Fruit fly (Drosophila melanogaster) whole organism, embryonic: ENCODE measurements around the gene Catsup.

ENCODE experiments used
- Asciz ChIP-seq: fragments of 200-800 bp; sonication (Bioruptor generic); optimal IDR thresholded peaks from 2 replicates; lab custom pipeline; 2017; ENCODE audit warnings: missing biosample characterization, mild to moderate bottlenecking, missing genetic modification characterization, missing genetic modification reagents
- CG10147 ChIP-seq: fragments of 200-800 bp; sonication (Bioruptor generic); optimal IDR thresholded peaks from 2 replicates; lab custom pipeline; 2019; ENCODE audit warnings: missing biosample characterization, mild to moderate bottlenecking, missing genetic modification characterization, moderate library complexity
- CG11085 ChIP-seq: fragments of 200-800 bp; sonication (Bioruptor generic); IDR thresholded peaks from 2 replicates; pipeline ENCODE4 v1.3.6; 2022; ENCODE audit warnings: missing biosample characterization, missing genetic modification characterization
- CG12769 ChIP-seq: fragments of 200-800 bp; sonication (Bioruptor generic); optimal IDR thresholded peaks from 2 replicates; lab custom pipeline; 2019; ENCODE audit warnings: missing biosample characterization, mild to moderate bottlenecking, missing genetic modification characterization, moderate library complexity
- CG15011 ChIP-seq: fragments of 200-800 bp; sonication (Bioruptor generic); optimal IDR thresholded peaks from 3 replicates; lab custom pipeline; 2018; ENCODE audit warnings: missing biosample characterization, mild to moderate bottlenecking, missing genetic modification characterization
- CG1647 ChIP-seq: fragments of 200-800 bp; sonication (Bioruptor generic); optimal IDR thresholded peaks from 3 replicates; lab custom pipeline; 2016; ENCODE audit warnings: missing biosample characterization, missing genetic modification characterization
- CG17802 ChIP-seq: fragments of 200-800 bp; sonication (Bioruptor generic); optimal IDR thresholded peaks from 2 replicates; lab custom pipeline; 2018; ENCODE audit warnings: missing biosample characterization, mild to moderate bottlenecking, missing genetic modification characterization, moderate library complexity
- CG18262 ChIP-seq: fragments of 200-800 bp; optimal IDR thresholded peaks from 3 replicates; lab custom pipeline; 2019; ENCODE audit warnings: missing biosample characterization, mild to moderate bottlenecking, missing genetic modification characterization, moderate library complexity
- CG18476 ChIP-seq: fragments of 200-800 bp; sonication (Bioruptor generic); optimal IDR thresholded peaks from 2 replicates; lab custom pipeline; 2016; ENCODE audit warnings: missing biosample characterization, mild to moderate bottlenecking, missing genetic modification characterization
- CG2116 ChIP-seq: fragments of 200-800 bp; sonication (Bioruptor generic); optimal IDR thresholded peaks from 3 replicates; lab custom pipeline; 2018; ENCODE audit warnings: missing biosample characterization, mild to moderate bottlenecking, missing genetic modification characterization
- CG30403 ChIP-seq: fragments of 200-800 bp; sonication (Bioruptor generic); optimal IDR thresholded peaks from 3 replicates; lab custom pipeline; 2016; ENCODE audit warnings: missing biosample characterization, missing genetic modification characterization
- CG3407 ChIP-seq: fragments of 200-800 bp; sonication (Bioruptor generic); optimal IDR thresholded peaks from 2 replicates; lab custom pipeline; 2018; ENCODE audit warnings: missing biosample characterization, mild to moderate bottlenecking, missing genetic modification characterization
- CG34224 ChIP-seq: fragments of 200-800 bp; sonication (Bioruptor generic); IDR thresholded peaks from 3 replicates; pipeline ENCODE4 v1.3.6; 2022; ENCODE audit warnings: missing biosample characterization, missing genetic modification characterization; ENCODE audit not compliant: partially characterized antibody
- CG4854 ChIP-seq: fragments of 200-800 bp; sonication (Bioruptor generic); optimal IDR thresholded peaks from 2 replicates; lab custom pipeline; 2016; ENCODE audit warnings: missing biosample characterization, missing genetic modification characterization, inconsistent platforms
- CG5245 ChIP-seq: fragments of 200-800 bp; sonication (Bioruptor generic); optimal IDR thresholded peaks from 3 replicates; lab custom pipeline; 2016; ENCODE audit warnings: missing biosample characterization, missing genetic modification characterization
- CG6854 ChIP-seq: fragments of 200-800 bp; sonication (Bioruptor generic); optimal IDR thresholded peaks from 3 replicates; lab custom pipeline; 2017; ENCODE audit warnings: missing biosample characterization, mild to moderate bottlenecking, missing genetic modification characterization
- CG7928 ChIP-seq: fragments of 200-800 bp; sonication (Bioruptor generic); optimal IDR thresholded peaks from 2 replicates; lab custom pipeline; 2017; ENCODE audit warnings: missing biosample characterization, mild to moderate bottlenecking, missing genetic modification characterization
- CG9817 ChIP-seq: fragments of 200-800 bp; sonication (Bioruptor generic); optimal IDR thresholded peaks from 2 replicates; lab custom pipeline; 2018; ENCODE audit warnings: missing biosample characterization, mild to moderate bottlenecking, missing genetic modification characterization, moderate library complexity
- Doc2 ChIP-seq: fragments of 200-800 bp; sonication (Bioruptor generic); IDR thresholded peaks from 2 replicates; pipeline ENCODE4 v1.3.6; 2022; ENCODE audit warnings: missing biosample characterization, missing genetic modification characterization
- GATAe ChIP-seq: fragments of 200-800 bp; sonication (Bioruptor generic); conservative IDR thresholded peaks from 2 replicates; pipeline ENCODE4 v1.3.6; 2022; ENCODE audit warnings: missing biosample characterization, missing genetic modification characterization
- H15 ChIP-seq: fragments of 200-800 bp; sonication (Bioruptor generic); IDR thresholded peaks from 3 replicates; pipeline ENCODE4 v1.3.6; 2022; ENCODE audit warnings: missing biosample characterization, missing genetic modification characterization
- HLH3B ChIP-seq: fragments of 200-800 bp; sonication (Bioruptor generic); IDR thresholded peaks from 2 replicates; pipeline ENCODE4 v1.3.6; 2022; ENCODE audit warnings: missing biosample characterization, missing genetic modification characterization
- Hmr ChIP-seq: fragments of 200-800 bp; sonication (Bioruptor generic); optimal IDR thresholded peaks from 3 replicates; lab custom pipeline; 2017; ENCODE audit warnings: mild to moderate bottlenecking, missing biosample characterization, missing genetic modification reagents, missing genetic modification characterization
- MESR4 ChIP-seq: fragments of 200-800 bp; sonication (Bioruptor generic); optimal IDR thresholded peaks from 2 replicates; lab custom pipeline; 2018; ENCODE audit warnings: missing biosample characterization, mild to moderate bottlenecking, missing genetic modification characterization, moderate library complexity
- Meics ChIP-seq: fragments of 200-800 bp; sonication (Bioruptor generic); optimal IDR thresholded peaks from 2 replicates; lab custom pipeline; 2017; ENCODE audit warnings: missing biosample characterization, mild to moderate bottlenecking, missing genetic modification characterization
- Oli ChIP-seq: fragments of 200-800 bp; sonication (Bioruptor generic); optimal IDR thresholded peaks from 2 replicates; lab custom pipeline; 2018; ENCODE audit warnings: missing biosample characterization, mild to moderate bottlenecking, missing genetic modification characterization, moderate library complexity
- bowl ChIP-seq: fragments of 200-800 bp; sonication (Bioruptor generic); IDR thresholded peaks from 2 replicates; pipeline ENCODE4 v1.3.6; 2022; ENCODE audit warnings: missing biosample characterization, missing genetic modification characterization
- danr ChIP-seq: fragments of 200-800 bp; sonication (Bioruptor generic); IDR thresholded peaks from 2 replicates; pipeline ENCODE4 v1.3.6; 2022; ENCODE audit warnings: missing biosample characterization, missing genetic modification characterization
- eve ChIP-seq, 2 experiments: fragments of >200 bp; optimal IDR thresholded peaks; 2 replicates each; lab custom pipeline; 2017; ENCODE audit warnings: missing biosample characterization in 2 of 2, missing genetic modification characterization in 2 of 2
- fd3F ChIP-seq: fragments of 200-800 bp; sonication (Bioruptor generic); optimal IDR thresholded peaks from 2 replicates; lab custom pipeline; 2018; ENCODE audit warnings: missing biosample characterization, mild to moderate bottlenecking, missing genetic modification characterization, moderate library complexity
- grau ChIP-seq: fragments of 200-800 bp; optimal IDR thresholded peaks from 3 replicates; lab custom pipeline; 2019; ENCODE audit warnings: missing biosample characterization, mild to moderate bottlenecking, missing genetic modification characterization, moderate library complexity
- ham ChIP-seq: fragments of 200-800 bp; sonication (Bioruptor generic); IDR thresholded peaks from 2 replicates; pipeline ENCODE4 v1.3.6; 2022; ENCODE audit warnings: missing biosample characterization, missing genetic modification characterization
- hbn ChIP-seq: fragments of 200-800 bp; sonication (Bioruptor generic); IDR thresholded peaks from 2 replicates; pipeline ENCODE4 v1.3.6; 2022; ENCODE audit warnings: missing biosample characterization, missing genetic modification characterization; ENCODE audit not compliant: partially characterized antibody
- jumu ChIP-seq: fragments of 200-800 bp; sonication (Bioruptor generic); optimal IDR thresholded peaks from 3 replicates; lab custom pipeline; 2016; ENCODE audit warnings: missing biosample characterization, missing genetic modification characterization
- mirr ChIP-seq: fragments of 200-800 bp; sonication (Bioruptor generic); optimal IDR thresholded peaks from 3 replicates; lab custom pipeline; 2018; ENCODE audit warnings: missing biosample characterization, mild to moderate bottlenecking, missing genetic modification characterization
- oc ChIP-seq: fragments of 200-800 bp; sonication (Bioruptor generic); optimal IDR thresholded peaks from 2 replicates; lab custom pipeline; 2018; ENCODE audit warnings: missing biosample characterization, mild to moderate bottlenecking, missing genetic modification characterization, moderate library complexity
- phol ChIP-seq: fragments of 200-800 bp; sonication (Bioruptor generic); optimal IDR thresholded peaks from 3 replicates; lab custom pipeline; 2018; ENCODE audit warnings: missing biosample characterization, mild to moderate bottlenecking, missing genetic modification characterization, moderate library complexity
- psq ChIP-seq: fragments of 200-800 bp; sonication (Bioruptor generic); optimal IDR thresholded peaks from 2 replicates; lab custom pipeline; 2017; ENCODE audit warnings: missing biosample characterization, missing genetic modification characterization
- schlank ChIP-seq: fragments of 200-800 bp; sonication (Bioruptor generic); optimal IDR thresholded peaks from 2 replicates; lab custom pipeline; 2018; ENCODE audit warnings: missing biosample characterization, mild to moderate bottlenecking, missing genetic modification characterization
- sd ChIP-seq: fragments of 200-800 bp; sonication (Bioruptor generic); optimal IDR thresholded peaks from 3 replicates; lab custom pipeline; 2018; ENCODE audit warnings: missing biosample characterization, mild to moderate bottlenecking, missing genetic modification characterization, moderate library complexity
- seq ChIP-seq: fragments of 200-800 bp; sonication (Bioruptor generic); IDR thresholded peaks from 2 replicates; pipeline ENCODE4 v1.3.6; 2022; ENCODE audit warnings: missing biosample characterization, missing genetic modification characterization
- sob ChIP-seq: fragments of 200-800 bp; sonication (Bioruptor generic); IDR thresholded peaks from 2 replicates; pipeline ENCODE4 v1.3.6; 2022; ENCODE audit warnings: missing biosample characterization, missing genetic modification characterization
- sr ChIP-seq: fragments of 200-800 bp; sonication (Bioruptor generic); IDR thresholded peaks from 3 replicates; pipeline ENCODE4 v1.3.6; 2022; ENCODE audit warnings: missing biosample characterization, missing genetic modification characterization
- tll ChIP-seq, 2 experiments: fragments of 200-800 bp in 1 of 2; fragments of >200 bp in 1 of 2; sonication (Bioruptor generic) in 1 of 2; optimal IDR thresholded peaks; 2 replicates each; lab custom pipeline; 2017 to 2019; ENCODE audit warnings: missing biosample characterization in 2 of 2, missing genetic modification characterization in 2 of 2, mild to moderate bottlenecking in 1 of 2, moderate library complexity in 1 of 2
- tup ChIP-seq: fragments of 200-800 bp; sonication (Bioruptor generic); optimal IDR thresholded peaks from 2 replicates; lab custom pipeline; 2016; ENCODE audit warnings: missing biosample characterization, mild to moderate bottlenecking, missing genetic modification characterization, moderate library complexity
- vfl ChIP-seq: fragments of 200-800 bp; sonication (Bioruptor generic); optimal IDR thresholded peaks from 2 replicates; lab custom pipeline; 2016; ENCODE audit warnings: missing biosample characterization, missing genetic modification characterization

Gene Catsup

DNA sequence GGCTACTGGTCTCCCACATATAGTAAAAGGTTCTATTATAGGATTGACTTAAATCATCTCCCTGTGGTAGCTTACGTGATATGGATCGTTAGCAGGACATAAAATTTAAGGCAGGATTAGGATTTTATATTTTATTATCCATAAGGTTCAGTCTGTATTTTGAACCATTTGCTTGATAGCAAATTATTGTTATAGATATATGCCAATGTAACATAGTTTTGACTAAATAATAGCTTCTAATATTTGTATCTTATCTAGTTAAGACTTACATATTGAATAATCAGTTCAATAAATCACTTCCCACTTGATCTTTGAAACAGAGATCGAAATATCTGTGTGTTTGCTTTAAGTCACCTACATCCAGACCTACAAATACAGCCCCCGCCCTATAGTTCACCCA lies 31.1 kb upstream of the Catsup start, which contains the start of gene robl37BC:
Gene robl37BC (plus strand): TSS at position 301 of the 400 bp plus-strand sequence.
- TF ChIP-seq grau (tag; lab: Kevin White, UChicago) = no peak
- no peak for TF ChIP-seq tll (GFP tag; optimal IDR thresholded peaks at IDR 0.05; lab: Kevin White, UChicago)
- TF ChIP-seq Asciz (GFP tag; lab: Kevin White, UChicago) = no peak
- TF ChIP-seq eve (GFP tag; optimal IDR thresholded peaks at IDR 0.05; lab: Kevin White, UChicago) = no peak
- TF ChIP-seq sob (GFP tag; lab: Robert Waterston, UW) = no peak
- no peak for TF ChIP-seq danr (GFP tag; lab: Robert Waterston, UW)
- no peak for TF ChIP-seq schlank (tag; lab: Kevin White, UChicago)

DNA sequence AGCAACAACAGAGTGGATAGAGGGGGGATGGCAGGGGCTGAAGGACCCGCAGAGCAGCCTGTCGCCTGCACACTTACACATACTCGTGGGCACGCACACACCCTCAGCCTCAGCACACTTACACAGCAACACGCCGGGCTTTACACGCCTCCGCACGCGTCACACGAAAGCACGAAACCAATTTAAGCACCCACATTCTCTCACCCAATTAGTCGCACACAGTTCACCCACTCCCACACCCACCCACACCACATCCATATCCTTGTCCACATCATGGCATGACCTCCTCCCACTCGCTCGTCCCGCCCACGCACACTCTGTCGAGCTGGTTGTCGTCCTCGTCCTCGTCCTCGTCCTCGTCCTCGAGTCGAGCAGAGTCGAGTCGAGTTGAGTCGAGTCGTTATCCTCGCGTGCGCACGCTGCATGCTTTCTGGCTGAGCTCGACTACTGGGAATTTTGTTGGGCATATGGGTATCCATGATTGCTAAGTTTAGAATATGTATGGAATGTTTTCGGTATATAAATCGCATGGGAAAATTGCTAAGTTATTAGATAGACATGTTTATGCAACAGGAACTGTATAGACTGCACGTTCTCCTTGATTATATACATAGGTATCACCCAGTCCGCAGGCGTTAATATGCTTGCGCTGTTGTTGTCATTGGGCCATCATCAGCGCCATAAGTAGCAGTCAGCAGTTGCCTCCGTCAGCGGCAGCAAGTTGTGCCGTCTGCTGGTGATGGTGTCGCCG lies 29.6 kb upstream of the Catsup start:
- TF ChIP-seq HLH3B (peak; percentile 83), jumu (GFP tag; lab: Kevin White, UChicago) (peak; percentile 84), CG10147 (GFP tag; lab: Kevin White, UChicago) (peak; percentile 73), H15 (GFP tag; lab: Robert Waterston, UW) (peak; percentile 85), MESR4 (GFP tag; lab: Kevin White, UChicago) (no peak), vfl (GFP tag; lab: Kevin White, UChicago) (peak; percentile 64), CG17802 (peak; percentile 27), seq (GFP tag; lab: Robert Waterston, UW) (peak; percentile 82), CG18476 (GFP tag; lab: Kevin White, UChicago) (peak; percentile 73), tup (GFP tag; lab: Kevin White, UChicago) (peak; percentile 71), CG12769 (tag; lab: Kevin White, UChicago) (peak; percentile 95), CG15011 (GFP tag; lab: Kevin White, UChicago) (peak; percentile 71), GATAe (0 out of 2 replicates have a peak, but pooled peaks have one; percentile 15), CG2116 (GFP tag; lab: Kevin White, UChicago) (peak; percentile 22), psq (GFP tag; lab: Kevin White, UChicago) (no peak), Hmr (peak; percentile 93), Doc2 (GFP tag; lab: Robert Waterston, UW) (no peak), sr (GFP tag; lab: Robert Waterston, UW) (no peak), CG5245 (GFP tag; lab: Kevin White, UChicago) (peak; percentile 63), hbn (GFP tag; lab: Robert Waterston, UW) (no peak), CG9817 (tag; lab: Kevin White, UChicago) (peak; percentile 76), Oli (tag; lab: Kevin White, UChicago) (peak; percentile 84), CG1647 (GFP tag; lab: Kevin White, UChicago) (peak; percentile 66), CG6854 (GFP tag; lab: Kevin White, UChicago) (peak; percentile 18), CG7928 (peak; percentile 54), CG30403 (GFP tag; lab: Kevin White, UChicago) (peak; percentile 81), CG11085 (GFP tag; lab: Robert Waterston, UW) (peak; percentile 75), mirr (GFP tag; lab: Kevin White, UChicago) (peak; percentile 88), Meics (peak; percentile 86), sd (peak; percentile 64), phol (tag; lab: Kevin White, UChicago) (peak; percentile 71), CG18262 (peak; percentile 75), ham (GFP tag; lab: Robert Waterston, UW) (peak; percentile 54; the same call in 1 of the 2 replicates), CG3407 (peak; percentile 43), CG4854 (GFP tag; lab: Kevin White, UChicago) (peak; percentile 58), bowl (peak; percentile 63; the same call in 1 of the 2 replicates), schlank (tag; lab: Kevin White, UChicago) (peak; percentile 75), oc (peak; percentile 57), CG34224 (GFP tag; lab: Robert Waterston, UW) (no peak), fd3F (GFP tag; lab: Kevin White, UChicago) (peak; percentile 79)
